Worm (Caenorhabditis elegans): ENCODE data around the gene Y24D9A.6.

DNA sequence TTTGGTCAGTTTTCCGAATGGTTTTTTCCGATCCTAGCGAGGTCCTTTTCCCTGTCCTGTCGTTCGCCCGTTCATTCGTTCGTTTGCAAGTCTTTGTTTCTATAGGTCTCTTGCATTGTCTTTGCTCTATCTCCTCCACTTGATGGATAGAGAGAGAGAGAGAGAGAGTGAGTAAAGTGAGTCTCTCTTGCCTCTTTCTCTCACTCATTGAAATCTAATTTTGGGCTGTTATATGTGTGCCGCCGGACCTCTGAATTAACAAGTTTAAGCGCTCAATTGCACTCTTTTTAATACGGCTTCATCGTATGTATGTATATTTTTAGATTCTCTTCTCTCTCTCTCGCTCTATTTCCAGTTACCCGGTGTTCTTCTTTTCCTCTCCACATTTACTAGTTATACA lies 3.7 kb upstream of the Y24D9A.6 start:
- TF ChIP-seq ztf-4 (tag; optimal IDR thresholded peaks at IDR 0.05) (no peak), nhr-21 (tag; optimal IDR thresholded peaks at IDR 0.05) (no peak), elt-3 (tag; optimal IDR thresholded peaks at IDR 0.05) (no peak), lin-13 (GFP tag; optimal IDR thresholded peaks at IDR 0.05) (no peak), sma-9 (GFP tag; optimal IDR thresholded peaks at IDR 0.05) (no peak), sma-9 (tag; optimal IDR thresholded peaks at IDR 0.05) (no peak), ama-1 (optimal IDR thresholded peaks at IDR 0.05) (no peak), unc-55 (GFP tag; optimal IDR thresholded peaks at IDR 0.05) (no peak), ztf-11 (tag; optimal IDR thresholded peaks at IDR 0.05) (no peak), egl-27 (tag; optimal IDR thresholded peaks at IDR 0.05) (no peak), nhr-12 (tag; optimal IDR thresholded peaks at IDR 0.05) (no peak), ztf-1 (GFP tag; conservative IDR thresholded peaks at IDR 0.05) (no peak), mab-5 (tag; optimal IDR thresholded peaks at IDR 0.05) (no peak)
